Worm (Caenorhabditis elegans): ENCODE results near the gene Y38F1A.7.

The Y38F1A.7 gene

DNA sequence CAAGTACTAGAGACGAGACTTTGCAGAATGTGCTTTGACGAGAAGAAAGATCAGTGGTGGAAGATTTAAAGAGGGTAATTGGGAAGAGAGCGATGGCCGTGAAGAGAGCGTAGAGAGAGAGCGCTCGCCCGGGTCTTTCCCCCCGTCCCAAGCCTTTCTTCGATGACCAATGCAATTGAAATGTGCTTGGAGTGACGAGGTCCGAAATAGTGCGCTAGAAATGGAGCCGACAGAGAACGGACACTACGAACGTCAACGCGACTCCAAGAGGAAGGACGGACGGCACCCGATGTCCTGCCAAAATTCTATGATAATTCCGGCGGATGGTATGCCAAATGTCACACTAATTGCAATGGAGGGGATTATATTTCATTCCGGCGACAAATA, 32.4 kb upstream of the Y38F1A.7 start:
- TF ChIP-seq tbx-2 (tag; optimal IDR thresholded peaks at IDR 0.05) (no peak), lin-39 (tag; optimal IDR thresholded peaks at IDR 0.05) (peak; percentile 47)

DNA sequence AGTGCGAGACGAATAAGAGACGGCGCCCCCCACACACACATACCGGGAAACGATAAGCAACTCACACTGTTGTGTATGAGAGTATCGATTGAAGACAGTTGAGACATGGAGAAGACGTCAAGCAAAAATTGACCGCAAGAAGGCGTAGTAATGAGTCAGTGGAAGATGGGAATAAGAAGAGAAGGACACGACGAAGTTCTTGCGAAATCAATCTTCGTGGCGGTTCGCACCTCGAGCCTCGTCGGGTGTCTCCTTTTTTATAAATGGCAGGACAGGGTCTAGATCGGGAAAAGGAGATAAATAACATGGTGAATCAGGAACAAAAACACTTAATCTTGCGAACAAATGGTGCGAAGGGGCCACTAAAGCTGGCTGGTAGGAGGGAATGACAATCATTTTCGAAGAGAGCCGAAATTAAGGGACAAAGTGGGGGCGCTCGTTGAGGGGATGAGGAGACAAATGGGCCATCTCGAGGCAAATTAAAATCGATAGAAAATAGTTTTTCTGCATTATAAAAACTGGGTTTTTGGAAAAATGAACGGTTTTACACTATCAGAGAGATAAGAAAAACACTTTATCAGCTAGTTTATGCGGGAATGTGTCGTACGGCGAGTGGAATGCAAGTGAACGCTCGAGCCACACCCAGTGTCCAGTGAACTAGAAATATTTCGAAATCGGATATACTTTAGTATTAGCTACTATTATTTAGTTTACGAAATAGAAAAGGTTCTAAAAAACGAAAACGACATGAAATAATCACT, 31.9 kb upstream of the Y38F1A.7 start:
- TF ChIP-seq nhr-43 (tag; optimal IDR thresholded peaks at IDR 0.05; ENCODE audit: poor library complexity, severe bottlenecking), result no peak
- peak; percentile 65 for TF ChIP-seq elt-2 (tag; optimal IDR thresholded peaks at IDR 0.05)
- TF ChIP-seq nhr-77 (tag; optimal IDR thresholded peaks at IDR 0.05), result no peak
- TF ChIP-seq ceh-28 (tag; optimal IDR thresholded peaks at IDR 0.05), result peak; percentile 58
- TF ChIP-seq lin-39 (tag; optimal IDR thresholded peaks at IDR 0.05), result peak; percentile 28
- TF ChIP-seq elt-1 (tag; optimal IDR thresholded peaks at IDR 0.05), result peak; percentile 27
- TF ChIP-seq nhr-23 (tag; optimal IDR thresholded peaks at IDR 0.05), result peak; percentile 22

DNA sequence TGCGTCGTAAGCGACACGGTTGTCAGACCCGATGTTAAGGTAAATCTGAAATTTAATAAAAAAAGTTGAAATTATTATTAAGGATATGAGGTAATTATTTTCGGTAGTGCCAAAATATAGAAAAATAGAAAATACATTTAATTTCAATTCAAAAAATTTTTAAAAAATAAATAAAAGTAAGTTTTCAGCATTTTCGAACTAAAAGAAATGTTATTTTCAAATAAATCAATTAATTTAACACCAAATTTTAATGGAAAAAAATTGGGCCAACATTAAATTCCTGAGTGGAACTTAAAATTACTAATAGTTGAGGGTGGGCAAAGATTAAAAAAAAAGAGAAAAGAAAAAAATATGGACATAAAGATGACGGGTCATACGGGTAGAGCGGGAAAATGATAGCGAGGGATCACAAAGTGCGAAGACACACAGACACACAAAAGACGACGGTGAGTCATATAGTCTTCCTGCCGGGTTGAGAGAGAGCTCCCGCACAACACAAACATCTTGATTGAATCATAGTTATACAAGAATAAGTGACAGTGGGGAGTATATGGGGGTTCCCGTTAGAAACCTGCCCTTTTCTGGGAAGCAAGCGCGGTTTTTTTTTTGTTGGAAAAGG, 28.3 kb upstream of the Y38F1A.7 start, which contains the start of gene max-2:
TSS of gene max-2 (minus strand) at position 51 of the 619 bp plus-strand sequence.
- TF ChIP-seq zag-1 (tag; optimal IDR thresholded peaks at IDR 0.05), result no peak
- TF ChIP-seq nhr-237 (tag; optimal IDR thresholded peaks at IDR 0.05), result no peak
- TF ChIP-seq sea-2 (GFP tag; optimal IDR thresholded peaks at IDR 0.05), result no peak
- TF ChIP-seq elt-2 (tag; optimal IDR thresholded peaks at IDR 0.05), result peak; percentile 5
- TF ChIP-seq ZK546.5 (tag; optimal IDR thresholded peaks at IDR 0.05), result no peak
- peak; percentile 15 for TF ChIP-seq jun-1 (tag; optimal IDR thresholded peaks at IDR 0.05)
- no peak for TF ChIP-seq elt-1 (tag; optimal IDR thresholded peaks at IDR 0.05)
- TF ChIP-seq ceh-28 (tag; optimal IDR thresholded peaks at IDR 0.05), result no peak
- TF ChIP-seq pha-4 (tag; optimal IDR thresholded peaks at IDR 0.05), result peak; percentile 63
- no peak for TF ChIP-seq elt-3 (tag; optimal IDR thresholded peaks at IDR 0.05)
- no peak for TF ChIP-seq lsy-12 (tag; optimal IDR thresholded peaks at IDR 0.05)
- TF ChIP-seq nfya-1 (tag; optimal IDR thresholded peaks at IDR 0.05; ENCODE audit: insufficient read depth), result no peak
- peak; percentile 28 for TF ChIP-seq pqm-1 (tag; optimal IDR thresholded peaks at IDR 0.05)
- no peak for TF ChIP-seq R02D3.7 (tag; optimal IDR thresholded peaks at IDR 0.05)

DNA sequence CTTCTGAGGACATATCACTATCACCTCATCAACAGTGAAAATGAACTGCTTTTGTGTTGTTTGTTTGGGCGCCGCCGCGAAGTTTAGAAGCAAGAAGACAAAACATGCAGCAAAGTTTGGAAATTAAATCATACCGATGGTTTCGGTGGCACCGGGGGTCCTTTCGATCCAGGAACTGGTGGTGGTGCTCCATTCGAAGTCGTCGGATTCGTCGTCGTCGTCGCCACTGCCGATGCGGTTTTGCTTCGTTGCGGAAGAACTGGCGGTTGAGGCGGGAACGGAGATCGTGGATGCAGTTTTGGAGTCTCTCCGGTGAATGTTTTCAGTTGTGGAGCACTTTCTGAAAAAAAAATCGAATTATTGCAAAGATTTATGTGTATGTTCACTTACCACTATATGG, 25.9 kb upstream of the Y38F1A.7 start:
- no peak for TF ChIP-seq jun-1 (tag; optimal IDR thresholded peaks at IDR 0.05)
- no peak for TF ChIP-seq mdl-1 (tag; optimal IDR thresholded peaks at IDR 0.05)
- no peak for TF ChIP-seq nhr-43 (tag; optimal IDR thresholded peaks at IDR 0.05; ENCODE audit: poor library complexity, severe bottlenecking)
- no peak for TF ChIP-seq ZK546.5 (tag; optimal IDR thresholded peaks at IDR 0.05)
- no peak for TF ChIP-seq unc-62 (GFP tag; optimal IDR thresholded peaks at IDR 0.05)
- TF ChIP-seq ceh-9 (tag; optimal IDR thresholded peaks at IDR 0.05), result no peak
- no peak for TF ChIP-seq nfya-1 (tag; optimal IDR thresholded peaks at IDR 0.05; ENCODE audit: insufficient read depth)
- no peak for TF ChIP-seq lin-15B (tag; optimal IDR thresholded peaks at IDR 0.05)
- no peak for TF ChIP-seq fkh-2 (tag; optimal IDR thresholded peaks at IDR 0.05)
- no peak for TF ChIP-seq pha-4 (tag; optimal IDR thresholded peaks at IDR 0.05)
- TF ChIP-seq unc-39 (tag; optimal IDR thresholded peaks at IDR 0.05), result no peak
- no peak for TF ChIP-seq mml-1 (tag; optimal IDR thresholded peaks at IDR 0.05)
- TF ChIP-seq elt-2 (tag; optimal IDR thresholded peaks at IDR 0.05), result no peak
- TF ChIP-seq nhr-76 (tag; optimal IDR thresholded peaks at IDR 0.05), result no peak
- TF ChIP-seq eor-1 (tag; optimal IDR thresholded peaks at IDR 0.05), result no peak
- TF ChIP-seq ceh-16 (tag; optimal IDR thresholded peaks at IDR 0.05), result no peak
- no peak for TF ChIP-seq R02D3.7 (tag; optimal IDR thresholded peaks at IDR 0.05)
- TF ChIP-seq snpc-4 (tag; optimal IDR thresholded peaks at IDR 0.05), result no peak
- no peak for TF ChIP-seq nhr-23 (tag; optimal IDR thresholded peaks at IDR 0.05)

DNA sequence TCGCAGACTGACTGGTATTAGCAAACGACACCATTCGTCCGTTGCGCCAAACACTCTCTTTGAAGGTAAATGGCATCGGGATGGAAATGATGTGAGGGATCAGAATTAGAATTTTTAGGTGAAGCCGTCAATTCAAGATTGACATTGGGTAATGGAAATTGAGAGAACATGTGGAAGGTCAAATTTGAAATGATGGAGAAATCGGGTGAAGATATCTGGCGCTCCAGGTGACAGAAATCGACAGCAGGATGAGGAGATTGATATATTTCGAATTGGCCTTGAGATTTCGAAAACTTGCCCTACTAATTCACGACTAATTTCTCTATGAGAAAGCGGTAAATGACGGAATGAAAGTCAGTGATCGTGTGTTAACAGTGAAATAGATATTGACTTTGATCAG, 25.0 kb upstream of the Y38F1A.7 start:
- TF ChIP-seq ztf-11 (tag; optimal IDR thresholded peaks at IDR 0.05) (no peak), unc-62 (GFP tag; optimal IDR thresholded peaks at IDR 0.05) (peak; percentile 2), nhr-25 (tag; optimal IDR thresholded peaks at IDR 0.05) (peak; percentile 59)
